Worm (Caenorhabditis elegans) whole organism, dauer: ENCODE data around the gene C02B8.7.
"Not testable (repeated sequence)": the region's sequence is repeated elsewhere in the genome, so short reads cannot be mapped to it uniquely, and the experiment has no call there.

ENCODE experiments used
- unc-62 ChIP-seq: sonication (generic microtip); optimal IDR thresholded peaks from 2 replicates; lab custom pipeline; 2017; ENCODE audit warnings: missing biosample characterization, missing genetic modification reagents, missing genetic modification characterization

C02B8.7 gene

ce11 chrX:8137779-8138178, at the start of gene C02B8.7:
C02B8.7 (minus strand) TSS chrX:8137879.
- TF ChIP-seq unc-62 (GFP tag; lab: Kevin White, UChicago), result no peak

DNA sequence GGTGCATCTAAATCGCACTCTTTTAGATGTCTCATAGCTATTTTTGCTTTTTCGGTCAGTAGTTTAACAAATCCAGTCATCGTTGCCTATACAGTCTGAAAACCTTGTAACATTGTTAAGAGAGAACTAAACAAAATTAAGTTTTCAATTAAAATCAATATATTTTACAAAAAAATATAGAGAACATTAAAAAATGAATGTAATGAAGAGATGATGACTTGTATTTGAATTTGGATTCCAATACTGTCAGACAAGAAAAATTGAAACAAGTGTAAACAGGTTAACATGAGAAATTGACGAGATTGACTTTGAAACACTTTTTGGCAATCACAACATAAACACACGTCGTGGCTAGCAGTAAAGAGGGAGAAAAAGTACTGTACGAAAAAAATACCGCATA, 47.4 kb upstream of the C02B8.7 start, which contains the start of gene C17H11.5:
TSS of gene C17H11.5 (minus strand) at position 101 of the 400 bp plus-strand sequence.
- TF ChIP-seq unc-62 (GFP tag; lab: Kevin White, UChicago), result no peak

DNA sequence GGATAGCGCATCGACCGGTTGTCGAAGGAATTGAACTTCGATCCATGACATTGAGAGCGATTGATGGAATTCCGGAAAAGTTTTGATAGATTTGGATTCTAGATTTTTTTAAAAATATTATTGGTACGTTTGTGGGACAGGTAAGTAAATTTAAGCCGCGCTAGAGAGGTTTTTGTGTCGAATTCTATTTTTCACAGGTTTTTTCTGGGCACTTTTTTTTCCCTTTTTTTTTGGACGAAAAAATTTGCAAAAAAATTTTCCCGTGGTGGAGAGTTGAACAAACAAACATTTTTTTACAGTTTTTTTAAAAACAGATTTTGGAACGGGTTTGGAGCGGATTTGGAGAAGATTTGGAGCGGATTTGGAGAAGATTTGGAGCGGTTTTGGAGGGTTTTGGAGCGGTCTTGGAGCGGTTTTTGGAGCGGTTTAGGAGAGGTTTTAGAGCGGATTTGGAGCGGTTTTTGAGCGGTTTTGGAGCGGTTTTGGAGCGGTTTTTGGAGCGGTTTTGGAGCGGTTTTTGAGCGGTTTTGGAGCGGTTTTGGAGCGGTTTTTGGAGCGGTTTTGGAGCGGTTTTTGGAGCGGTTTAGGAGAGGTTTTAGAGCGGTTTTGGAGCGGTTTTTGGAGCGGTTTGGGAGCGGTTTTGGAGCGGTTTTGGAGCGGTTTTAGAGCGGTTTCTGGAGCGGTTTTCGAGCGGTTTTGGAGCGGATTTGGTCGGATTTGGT, 44.1 kb upstream of the C02B8.7 start, which contains the start of gene C17H11.4:
TSS of gene C17H11.4 (minus strand) at position 51 of the 722 bp plus-strand sequence.
- TF ChIP-seq unc-62 (GFP tag; lab: Kevin White, UChicago), result not testable (repeated sequence)

DNA sequence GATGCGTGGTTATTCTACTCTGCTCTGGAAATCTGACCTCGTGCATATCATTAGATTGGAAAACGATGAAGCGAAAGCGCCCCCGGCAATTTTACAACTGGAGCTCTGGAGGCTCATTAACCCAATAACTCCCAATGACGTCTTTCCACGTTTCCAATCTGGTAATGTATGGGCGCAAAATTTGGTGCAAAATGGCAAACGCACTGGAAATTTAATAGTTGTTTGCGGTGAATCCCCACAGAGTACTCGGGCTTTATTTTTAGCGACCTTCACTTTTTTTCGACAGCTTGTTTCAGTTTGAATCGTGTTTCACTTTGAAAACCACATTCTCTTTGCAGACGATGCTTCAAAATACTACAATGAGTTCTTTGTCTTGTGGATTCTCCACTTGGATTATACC, 35.9 kb upstream of the C02B8.7 start, which contains the start of gene C17H11.1:
TSS of gene C17H11.1 (plus strand) at position 301 of the 400 bp plus-strand sequence.
- no peak for TF ChIP-seq unc-62 (GFP tag; lab: Kevin White, UChicago)

ce11 chrX:8169534-8169933, 31.9 kb upstream of the C02B8.7 start, which contains the start of gene C17H11.2:
C17H11.2 (plus strand) TSS chrX:8169930.
- no peak for TF ChIP-seq unc-62 (GFP tag; lab: Kevin White, UChicago)

ce11 chrX:8163555-8163954, 25.9 kb upstream of the C02B8.7 start:
- TF ChIP-seq unc-62 (GFP tag; lab: Kevin White, UChicago), result no peak

DNA sequence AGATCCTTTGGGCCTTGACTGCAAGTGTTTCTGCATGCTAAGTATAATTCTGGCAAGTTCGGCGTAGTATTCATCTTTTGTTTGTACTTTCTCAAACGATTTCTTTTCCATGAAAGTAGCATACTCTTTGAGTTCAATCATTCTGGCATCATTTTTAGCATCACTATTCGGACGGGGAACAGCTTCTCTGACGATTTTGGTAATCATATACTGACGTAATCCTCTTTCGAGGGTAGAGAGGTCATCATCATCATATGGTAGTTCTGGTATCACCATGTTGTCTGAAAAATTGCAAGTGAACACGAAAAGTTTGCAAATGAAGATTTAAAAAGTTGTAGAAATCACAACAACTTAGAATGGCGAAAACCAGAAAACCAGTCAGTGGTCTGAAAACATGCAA, 25.1 kb upstream of the C02B8.7 start, which contains the start of gene F22F1.3:
TSS of gene F22F1.3 (minus strand) at position 281 of the 400 bp plus-strand sequence.
- no peak for TF ChIP-seq unc-62 (GFP tag; lab: Kevin White, UChicago)

DNA sequence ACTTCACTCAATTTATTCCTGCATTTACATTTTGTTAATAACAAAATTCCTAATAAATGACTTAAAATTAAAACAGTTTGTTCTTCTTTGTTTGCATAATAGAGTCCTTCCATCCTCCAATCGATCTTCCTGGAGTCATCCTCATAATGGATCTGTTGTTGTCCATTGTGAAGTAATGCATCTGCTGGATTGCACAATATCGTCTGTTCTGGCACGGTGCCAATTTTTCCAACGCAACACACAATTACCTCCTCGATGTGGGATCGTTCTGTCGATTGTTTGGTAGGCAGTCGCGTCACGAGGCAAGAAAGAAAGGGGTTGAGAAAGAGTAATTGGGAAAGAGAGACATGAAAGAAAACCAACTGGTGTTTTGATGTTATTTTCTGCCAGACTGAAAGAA, 22.3 kb upstream of the C02B8.7 start:
- TF ChIP-seq unc-62 (GFP tag; lab: Kevin White, UChicago), result no peak

DNA sequence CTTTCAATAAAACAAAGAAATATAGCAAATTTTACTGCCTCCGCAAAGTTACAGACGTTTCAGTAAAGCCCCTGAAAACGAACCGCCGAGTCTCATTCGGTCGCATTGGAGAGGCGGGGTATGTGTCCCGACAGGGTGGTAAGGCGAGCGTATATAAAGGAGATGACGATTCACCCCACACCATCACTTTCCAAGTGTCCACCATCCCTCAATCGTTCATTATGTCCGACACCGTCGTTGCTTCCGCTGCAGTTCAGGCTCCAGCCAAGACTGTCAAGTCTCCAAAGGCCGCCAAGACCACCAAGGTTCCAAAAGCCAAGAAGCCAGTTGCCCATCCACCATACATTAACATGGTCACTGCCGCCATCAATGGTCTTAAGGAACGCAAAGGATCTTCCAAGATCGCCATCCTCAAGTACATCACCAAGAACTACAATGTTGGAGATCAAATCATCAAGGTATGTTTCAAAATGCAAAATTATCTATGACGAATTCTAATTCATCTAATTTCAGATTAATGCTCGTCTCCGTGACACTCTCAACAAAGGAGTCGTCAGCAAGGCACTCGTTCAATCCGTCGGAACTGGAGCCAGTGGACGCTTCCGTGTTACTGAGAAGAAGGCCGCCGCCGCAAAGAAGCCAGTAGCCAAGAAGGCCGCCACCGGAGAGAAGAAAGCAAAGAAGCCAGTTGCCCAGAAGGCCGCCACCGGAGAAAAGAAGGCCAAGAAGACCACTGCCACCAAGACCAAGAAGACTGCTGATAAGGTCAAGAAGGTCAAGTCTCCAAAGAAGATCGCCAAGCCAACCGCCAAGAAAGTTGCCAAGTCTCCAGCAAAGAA, 21.5 kb upstream of the C02B8.7 start, which contains the start of gene hil-3:
TSS of gene hil-3 (plus strand) at position 195 of the 839 bp plus-strand sequence.
- TF ChIP-seq unc-62 (GFP tag; lab: Kevin White, UChicago), result no peak

DNA sequence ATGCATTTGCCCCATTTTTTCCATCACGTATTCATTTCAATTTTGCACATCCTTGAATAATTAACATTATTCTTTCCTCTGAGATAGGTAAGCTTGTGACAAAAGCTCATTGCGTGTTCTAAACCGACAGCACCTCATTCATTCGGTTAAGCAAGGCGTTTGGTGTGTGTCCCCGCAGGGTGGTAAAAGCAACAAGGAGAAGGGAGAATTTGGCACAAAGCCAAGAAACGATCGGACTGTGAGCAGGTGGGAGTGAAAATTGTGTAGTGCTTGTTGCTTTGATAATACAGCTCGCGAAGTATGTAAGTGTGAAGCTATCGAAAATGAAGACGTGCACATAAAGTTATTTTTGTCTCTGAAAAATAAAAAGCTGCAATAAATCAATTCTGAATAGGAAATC, 19.5 kb upstream of the C02B8.7 start:
- TF ChIP-seq unc-62 (GFP tag; lab: Kevin White, UChicago), result no peak

ce11 chrX:8156502-8156901, 18.8 kb upstream of the C02B8.7 start:
- TF ChIP-seq unc-62 (GFP tag; lab: Kevin White, UChicago), result no peak

- no peak for TF ChIP-seq unc-62 (GFP tag; lab: Kevin White, UChicago)
Observed at ce11 chrX:8155969-8156368, 18.3 kb upstream of the C02B8.7 start.

ce11 chrX:8151409-8151808, 13.7 kb upstream of the C02B8.7 start:
- no peak for TF ChIP-seq unc-62 (GFP tag; lab: Kevin White, UChicago)

DNA sequence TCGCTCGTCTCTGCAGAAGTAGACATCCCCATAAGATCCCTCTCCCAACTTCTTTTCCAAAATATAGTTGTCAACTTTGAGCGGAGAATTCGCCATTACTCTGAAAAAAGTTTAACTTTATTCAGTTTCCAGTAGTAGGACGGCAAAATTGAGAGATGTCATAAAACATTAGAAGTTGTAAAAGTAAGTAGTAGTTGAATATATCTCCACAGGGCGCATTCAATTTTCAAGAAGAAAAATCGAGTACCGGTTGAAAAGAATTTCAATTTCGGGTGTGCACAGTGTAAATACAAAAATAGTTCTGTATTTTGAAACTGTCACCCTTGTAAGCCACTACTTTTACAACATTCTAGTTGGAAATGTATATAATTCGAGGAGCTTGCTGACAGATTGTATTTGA, 12.9 kb upstream of the C02B8.7 start, which contains the start of gene F22F1.2:
TSS of gene F22F1.2 (minus strand) at position 101 of the 400 bp plus-strand sequence.
- TF ChIP-seq unc-62 (GFP tag; lab: Kevin White, UChicago), result no peak

DNA sequence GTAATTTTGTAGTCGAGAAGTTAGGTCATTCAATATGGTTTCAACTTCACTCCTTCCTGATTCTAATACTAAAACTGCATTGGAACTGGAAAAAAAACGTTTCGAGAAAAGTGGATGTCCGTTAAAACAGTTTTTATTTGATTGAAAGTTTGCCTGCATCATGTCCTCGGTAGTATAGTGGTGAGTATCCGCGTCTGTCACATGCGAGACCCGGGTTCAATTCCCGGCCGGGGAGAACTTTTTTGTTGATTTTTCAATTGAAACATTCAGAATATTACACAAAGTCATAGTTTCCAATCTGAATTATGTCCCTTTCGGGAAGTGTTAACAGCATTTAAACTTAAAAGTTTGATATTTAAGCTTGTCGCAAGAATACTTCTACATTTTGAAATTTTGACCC, 11.3 kb upstream of the C02B8.7 start:
- no peak for TF ChIP-seq unc-62 (GFP tag; lab: Kevin White, UChicago)

ce11 chrX:8147398-8147797, 9.7 kb upstream of the C02B8.7 start, which contains the start of gene C02B8.1:
C02B8.1 (plus strand) TSS chrX:8147698.
- no peak for TF ChIP-seq unc-62 (GFP tag; lab: Kevin White, UChicago)
